Fruit fly (Drosophila melanogaster) whole organism, embryonic: Measurements from ENCODE around the gene tbrd-1.

Experiments used
- Aef1 ChIP-seq: fragments of 200-800 bp; sonication (Bioruptor generic); IDR thresholded peaks from 3 replicates; pipeline ENCODE4 v1.3.6; 2022; ENCODE audit warnings: missing biosample characterization, missing genetic modification characterization
- Antp ChIP-seq: fragments of 200-800 bp; sonication (Bioruptor generic); optimal IDR thresholded peaks from 3 replicates; lab custom pipeline; 2016; ENCODE audit warnings: missing biosample characterization, missing genetic modification characterization
- BtbVII ChIP-seq: fragments of 200-800 bp; sonication (Bioruptor generic); optimal IDR thresholded peaks from 3 replicates; lab custom pipeline; 2017; ENCODE audit warnings: missing biosample characterization, mild to moderate bottlenecking, missing genetic modification characterization
- CG1024 ChIP-seq: fragments of 200-800 bp; sonication (Bioruptor generic); IDR thresholded peaks from 2 replicates; pipeline ENCODE4 v1.3.6; 2022; ENCODE audit warnings: missing biosample characterization, missing genetic modification characterization
- CG10543 ChIP-seq: fragments of 200-800 bp; sonication (Bioruptor generic); optimal IDR thresholded peaks from 3 replicates; lab custom pipeline; 2017; ENCODE audit warnings: missing biosample characterization, mild to moderate bottlenecking, missing genetic modification characterization, moderate library complexity
- CG10654 ChIP-seq: fragments of 200-800 bp; sonication (Bioruptor generic); optimal IDR thresholded peaks from 2 replicates; lab custom pipeline; 2016; ENCODE audit warnings: missing biosample characterization, missing genetic modification characterization
- CG10979 ChIP-seq: fragments of 200-800 bp; sonication (Bioruptor generic); optimal IDR thresholded peaks from 2 replicates; lab custom pipeline; 2018; ENCODE audit warnings: missing biosample characterization, mild to moderate bottlenecking, missing genetic modification characterization, moderate library complexity
- CG14441 ChIP-seq: fragments of 200-800 bp; sonication (Bioruptor generic); IDR thresholded peaks from 2 replicates; pipeline ENCODE4 v1.3.6; 2022; ENCODE audit warnings: missing biosample characterization, missing genetic modification characterization
- CG15696 ChIP-seq: fragments of 200-800 bp; sonication (Bioruptor generic); optimal IDR thresholded peaks from 2 replicates; lab custom pipeline; 2019; ENCODE audit warnings: missing biosample characterization, mild to moderate bottlenecking, missing genetic modification characterization, moderate library complexity
- CG1792 ChIP-seq: fragments of 200-800 bp; sonication (Bioruptor generic); optimal IDR thresholded peaks from 2 replicates; lab custom pipeline; 2016; ENCODE audit warnings: missing biosample characterization, missing genetic modification characterization
- CG2678 ChIP-seq: fragments of 200-800 bp; sonication (Bioruptor generic); optimal IDR thresholded peaks from 3 replicates; lab custom pipeline; 2019; ENCODE audit warnings: missing biosample characterization, mild to moderate bottlenecking, missing genetic modification characterization, moderate library complexity
- CG31224 ChIP-seq: fragments of 200-800 bp; sonication (Bioruptor generic); IDR thresholded peaks from 2 replicates; pipeline ENCODE4 v1.3.6; 2022; ENCODE audit warnings: missing biosample characterization, missing genetic modification characterization
- CG32767 ChIP-seq: fragments of 200-800 bp; sonication (Bioruptor generic); IDR thresholded peaks from 2 replicates; pipeline ENCODE4 v1.3.6; 2022; ENCODE audit warnings: missing biosample characterization, missing genetic modification characterization
- CG4360 ChIP-seq: fragments of 200-800 bp; sonication (Bioruptor generic); IDR thresholded peaks from 2 replicates; pipeline ENCODE4 v1.3.6; 2022; ENCODE audit warnings: missing biosample characterization, missing genetic modification characterization
- CG8924 ChIP-seq: fragments of 200-800 bp; optimal IDR thresholded peaks from 3 replicates; lab custom pipeline; 2019; ENCODE audit warnings: missing biosample characterization, mild to moderate bottlenecking, missing genetic modification characterization, moderate library complexity
- CG9797 ChIP-seq: fragments of 200-800 bp; sonication (Bioruptor generic); optimal IDR thresholded peaks from 3 replicates; lab custom pipeline; 2018; ENCODE audit warnings: missing biosample characterization, mild to moderate bottlenecking, missing genetic modification characterization
- CG9932 ChIP-seq: fragments of 200-800 bp; sonication (Bioruptor generic); IDR thresholded peaks from 2 replicates; pipeline ENCODE4 v1.3.6; 2022; ENCODE audit warnings: missing biosample characterization, missing genetic modification characterization
- D19B ChIP-seq: fragments of 200-800 bp; sonication (Bioruptor generic); optimal IDR thresholded peaks from 2 replicates; lab custom pipeline; 2017; ENCODE audit warnings: missing biosample characterization, mild to moderate bottlenecking, missing genetic modification characterization
- Doc2 ChIP-seq: fragments of 200-800 bp; sonication (Bioruptor generic); IDR thresholded peaks from 2 replicates; pipeline ENCODE4 v1.3.6; 2022; ENCODE audit warnings: missing biosample characterization, missing genetic modification characterization
- H15 ChIP-seq: fragments of 200-800 bp; sonication (Bioruptor generic); IDR thresholded peaks from 3 replicates; pipeline ENCODE4 v1.3.6; 2022; ENCODE audit warnings: missing biosample characterization, missing genetic modification characterization
- HmgZ ChIP-seq: fragments of 200-800 bp; sonication (Bioruptor generic); optimal IDR thresholded peaks from 2 replicates; lab custom pipeline; 2018; ENCODE audit warnings: missing biosample characterization, mild to moderate bottlenecking, missing genetic modification characterization
- Hr51 ChIP-seq, 2 experiments: fragments of 200-800 bp; sonication (Bioruptor generic); optimal IDR thresholded peaks; 2 replicates in 1 of 2; 3 replicates in 1 of 2; lab custom pipeline; 2016 to 2018; ENCODE audit warnings: missing biosample characterization in 2 of 2, missing genetic modification characterization in 2 of 2, mild to moderate bottlenecking in 1 of 2, moderate library complexity in 1 of 2
- NK7.1 ChIP-seq: fragments of 200-800 bp; sonication (Bioruptor generic); optimal IDR thresholded peaks from 3 replicates; lab custom pipeline; 2016; ENCODE audit warnings: missing biosample characterization, missing genetic modification characterization
- Neu2 ChIP-seq: fragments of 200-800 bp; sonication (Bioruptor generic); optimal IDR thresholded peaks from 3 replicates; lab custom pipeline; 2016; ENCODE audit warnings: missing biosample characterization, missing genetic modification characterization, borderline replicate concordance
- Nf-YB ChIP-seq: fragments of 200-800 bp; sonication (Bioruptor generic); optimal IDR thresholded peaks from 3 replicates; lab custom pipeline; 2019; ENCODE audit warnings: missing biosample characterization, mild to moderate bottlenecking, missing genetic modification characterization, moderate library complexity
- Optix ChIP-seq: fragments of 200-800 bp; sonication (Bioruptor generic); IDR thresholded peaks from 3 replicates; pipeline ENCODE4 v1.3.6; 2022; ENCODE audit warnings: missing biosample characterization, missing genetic modification characterization
- Poxn ChIP-seq: fragments of 200-800 bp; sonication (Bioruptor generic); IDR thresholded peaks from 2 replicates; pipeline ENCODE4 v1.3.6; 2022; ENCODE audit warnings: missing biosample characterization, missing genetic modification characterization
- Side ChIP-seq: fragments of 200-800 bp; sonication (Bioruptor generic); optimal IDR thresholded peaks from 2 replicates; lab custom pipeline; 2016; ENCODE audit warnings: missing biosample characterization, missing genetic modification characterization
- Sry-β ChIP-seq: fragments of 200-800 bp; sonication (Bioruptor generic); optimal IDR thresholded peaks from 2 replicates; lab custom pipeline; 2018; ENCODE audit warnings: missing biosample characterization, mild to moderate bottlenecking, missing genetic modification characterization, moderate library complexity
- Vsx1 ChIP-seq: fragments of 200-800 bp; sonication (Bioruptor generic); optimal IDR thresholded peaks from 2 replicates; lab custom pipeline; 2017; ENCODE audit warnings: missing biosample characterization, mild to moderate bottlenecking, missing genetic modification characterization, missing genetic modification reagents
- Xrp1 ChIP-seq: fragments of 200-800 bp; sonication (Bioruptor generic); IDR thresholded peaks from 2 replicates; pipeline ENCODE4 v1.3.6; 2022; ENCODE audit warnings: missing biosample characterization, missing genetic modification characterization
- ab ChIP-seq: fragments of 200-800 bp; sonication (Bioruptor generic); optimal IDR thresholded peaks from 2 replicates; lab custom pipeline; 2016; ENCODE audit warnings: missing biosample characterization, missing genetic modification characterization
- bsh ChIP-seq, 2 experiments: fragments of 200-800 bp; sonication (Bioruptor generic); optimal IDR thresholded peaks; 2 replicates each; lab custom pipeline; 2017 to 2018; ENCODE audit warnings: mild to moderate bottlenecking in 2 of 2, missing biosample characterization in 2 of 2, missing genetic modification characterization in 2 of 2, moderate library complexity in 1 of 2
- cas ChIP-seq: fragments of 200-800 bp; sonication (Bioruptor generic); IDR thresholded peaks from 2 replicates; pipeline ENCODE4 v1.3.6; 2022; ENCODE audit warnings: missing biosample characterization, missing genetic modification characterization
- chif ChIP-seq, 2 experiments: fragments of 200-800 bp; sonication (Bioruptor generic); optimal IDR thresholded peaks; 3 replicates each; lab custom pipeline; 2016; ENCODE audit warnings: missing biosample characterization in 2 of 2, missing genetic modification characterization in 2 of 2
- crol ChIP-seq: fragments of 200-800 bp; sonication (Bioruptor generic); IDR thresholded peaks from 2 replicates; pipeline ENCODE4 v1.3.6; 2022; ENCODE audit warnings: missing biosample characterization, missing genetic modification characterization
- da ChIP-seq: fragments of 200-800 bp; sonication (Bioruptor generic); optimal IDR thresholded peaks from 2 replicates; lab custom pipeline; 2016; ENCODE audit warnings: missing biosample characterization, missing genetic modification characterization
- klu ChIP-seq: fragments of 200-800 bp; sonication (Bioruptor generic); IDR thresholded peaks from 2 replicates; pipeline ENCODE4 v1.3.6; 2022; ENCODE audit warnings: missing biosample characterization, missing genetic modification characterization
- lola ChIP-seq, 3 experiments: fragments of >200 bp in 2 of 3; fragments of 200-800 bp in 1 of 3; sonication (Bioruptor generic) in 1 of 3; optimal IDR thresholded peaks; 2 replicates each; lab custom pipeline; 2017 to 2019; ENCODE audit warnings: missing biosample characterization in 3 of 3, missing genetic modification characterization in 3 of 3, mild to moderate bottlenecking in 1 of 3, moderate library complexity in 1 of 3
- nom ChIP-seq: fragments of 200-800 bp; sonication (Bioruptor generic); optimal IDR thresholded peaks from 2 replicates; lab custom pipeline; 2017; ENCODE audit warnings: missing biosample characterization, missing genetic modification characterization, mild to moderate bottlenecking, moderate library complexity, missing genetic modification reagents
- phol ChIP-seq: fragments of 200-800 bp; sonication (Bioruptor generic); optimal IDR thresholded peaks from 3 replicates; lab custom pipeline; 2018; ENCODE audit warnings: missing biosample characterization, mild to moderate bottlenecking, missing genetic modification characterization, moderate library complexity
- pita ChIP-seq: fragments of 200-800 bp; sonication (Bioruptor generic); optimal IDR thresholded peaks from 2 replicates; lab custom pipeline; 2017; ENCODE audit warnings: missing biosample characterization, mild to moderate bottlenecking, missing genetic modification characterization
- run ChIP-seq: fragments of 200-800 bp; sonication (Bioruptor generic); optimal IDR thresholded peaks from 3 replicates; lab custom pipeline; 2018; ENCODE audit warnings: missing biosample characterization, mild to moderate bottlenecking, missing genetic modification characterization
- sens ChIP-seq: fragments of 200-800 bp; sonication (Bioruptor generic); peaks from one replicate; lab custom pipeline; 2016; ENCODE audit warnings: missing biosample characterization, missing genetic modification characterization
- seq ChIP-seq: fragments of 200-800 bp; sonication (Bioruptor generic); IDR thresholded peaks from 2 replicates; pipeline ENCODE4 v1.3.6; 2022; ENCODE audit warnings: missing biosample characterization, missing genetic modification characterization
- sim ChIP-seq: fragments of 200-800 bp; sonication (Bioruptor generic); IDR thresholded peaks from 2 replicates; pipeline ENCODE4 v1.3.6; 2022; ENCODE audit warnings: missing biosample characterization, missing genetic modification characterization
- sug ChIP-seq: fragments of 200-800 bp; optimal IDR thresholded peaks from 2 replicates; lab custom pipeline; 2019; ENCODE audit warnings: missing biosample characterization, mild to moderate bottlenecking, missing genetic modification characterization, moderate library complexity
- tin ChIP-seq: fragments of 200-800 bp; sonication (Bioruptor generic); optimal IDR thresholded peaks from 3 replicates; lab custom pipeline; 2016; ENCODE audit warnings: missing biosample characterization, missing genetic modification characterization

Gene tbrd-1

DNA sequence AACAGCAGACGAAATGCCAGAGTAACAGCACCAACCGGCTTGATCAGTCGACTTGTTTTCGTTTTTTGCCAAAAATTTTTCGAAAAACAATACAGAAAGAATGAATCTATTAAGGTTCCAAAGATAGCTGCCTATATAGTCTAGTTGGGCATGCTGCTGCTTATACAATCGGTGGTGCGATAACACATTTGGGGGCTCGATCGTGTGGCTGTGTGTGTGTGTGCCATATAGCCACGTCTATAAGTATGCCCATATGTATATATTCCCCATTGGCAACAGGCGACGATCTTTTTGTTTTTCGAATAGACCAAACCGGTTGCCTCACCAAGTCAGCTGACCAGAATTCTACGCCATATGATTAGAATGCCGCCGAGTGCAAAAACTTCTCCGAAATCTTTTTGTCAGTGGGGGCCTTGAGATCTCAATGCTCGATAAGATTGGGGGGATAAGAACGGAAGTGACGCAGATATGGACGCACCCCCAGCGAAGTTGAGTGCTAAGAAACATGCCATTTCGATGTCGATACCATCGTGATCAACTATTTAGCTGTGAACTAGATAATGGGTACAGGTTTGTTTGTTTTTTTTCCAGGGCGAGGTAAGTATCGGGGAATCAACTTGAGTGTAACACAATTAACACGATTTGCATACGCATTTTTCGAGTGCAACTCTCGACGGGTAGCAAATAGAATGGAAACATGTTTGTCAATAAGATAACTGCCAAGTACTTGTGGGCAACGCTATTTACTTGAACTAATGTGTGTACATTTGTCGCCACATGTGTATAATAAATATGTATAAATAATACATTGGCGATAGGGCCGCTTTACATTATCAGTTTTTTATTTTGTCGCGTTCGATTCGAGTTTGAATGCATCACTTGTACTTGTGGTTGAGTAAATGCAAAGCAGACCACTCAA lies 46.8 kb upstream of the tbrd-1 start:
- peak; percentile 72 for TF ChIP-seq Side (GFP tag; lab: Kevin White, UChicago)
- peak; percentile 99 for TF ChIP-seq sug (tag; lab: Kevin White, UChicago)
- no peak for TF ChIP-seq Poxn (GFP tag; lab: Robert Waterston, UW)
- TF ChIP-seq CG9797 (GFP tag; lab: Kevin White, UChicago) = peak; percentile 26
- TF ChIP-seq Xrp1 (GFP tag; lab: Robert Waterston, UW) = peak; percentile 95
- TF ChIP-seq CG2678 (tag; lab: Kevin White, UChicago) = peak; percentile 88
- peak; percentile 57 for TF ChIP-seq CG10979
- peak; percentile 72 for TF ChIP-seq BtbVII (GFP tag; lab: Kevin White, UChicago)
- peak; percentile 48 for TF ChIP-seq D19B
- peak; percentile 71 for TF ChIP-seq CG32767 (GFP tag; lab: Robert Waterston, UW)
- peak; percentile 87 for TF ChIP-seq seq
- TF ChIP-seq klu = no peak
- TF ChIP-seq Doc2 (GFP tag; lab: Robert Waterston, UW) = no peak
- peak; percentile 39 to 40 for TF ChIP-seq Hr51 (GFP tag; optimal IDR thresholded peaks at IDR 0.05; lab: Kevin White, UChicago)
- TF ChIP-seq CG10654 (GFP tag; lab: Kevin White, UChicago) = peak; percentile 76
- TF ChIP-seq CG15696 (tag; lab: Kevin White, UChicago) = peak; percentile 93
- TF ChIP-seq tin = peak; percentile 34
- peak; percentile 90 for TF ChIP-seq CG10543 (GFP tag; lab: Kevin White, UChicago)
- TF ChIP-seq CG31224 (GFP tag; lab: Robert Waterston, UW) = no peak
- no peak for TF ChIP-seq Neu2
- TF ChIP-seq da (GFP tag; lab: Kevin White, UChicago) = no peak
- TF ChIP-seq H15 (GFP tag; lab: Robert Waterston, UW) = peak; percentile 66
- no peak for TF ChIP-seq ab (GFP tag; lab: Kevin White, UChicago)
- TF ChIP-seq Nf-YB (GFP tag; lab: Kevin White, UChicago) = peak; percentile 70
- peak; percentile 83; the same call in 1 of the 2 replicates for TF ChIP-seq CG1024 (GFP tag; lab: Robert Waterston, UW)
- TF ChIP-seq pita = no peak
- peak; percentile 90 for TF ChIP-seq HmgZ (tag; lab: Kevin White, UChicago)
- TF ChIP-seq Aef1 = no peak
- peak; percentile 3 for TF ChIP-seq Antp (GFP tag; lab: Kevin White, UChicago)
- TF ChIP-seq cas = peak; percentile 40; the same call in 1 of the 2 replicates
- TF ChIP-seq Vsx1 (GFP tag; lab: Kevin White, UChicago) = peak; percentile 95
- peak; percentile 98 for TF ChIP-seq sens (GFP tag; lab: Kevin White, UChicago)
- peak; percentile 77 for TF ChIP-seq CG4360 (GFP tag; lab: Robert Waterston, UW)
- peak; percentile 56 for TF ChIP-seq NK7.1 (GFP tag; lab: Kevin White, UChicago)
- peak; percentile 11 for TF ChIP-seq nom
- TF ChIP-seq bsh (GFP tag; optimal IDR thresholded peaks at IDR 0.05; lab: Kevin White, UChicago) = peak in 1 of 2 experiments; percentile 90
- peak; percentile 6 for TF ChIP-seq phol (tag; lab: Kevin White, UChicago)
- TF ChIP-seq CG1792 (GFP tag; lab: Kevin White, UChicago) = peak; percentile 62
- TF ChIP-seq CG8924 (tag; lab: Kevin White, UChicago) = peak; percentile 78
- TF ChIP-seq CG9932 (GFP tag; lab: Robert Waterston, UW) = peak; percentile 28; the same call in 1 of the 2 replicates
- TF ChIP-seq run (tag; lab: Kevin White, UChicago) = peak; percentile 71
- TF ChIP-seq lola (GFP tag; optimal IDR thresholded peaks at IDR 0.05; lab: Kevin White, UChicago) = peak in 1 of 3 experiments; percentile 82
- TF ChIP-seq sim (GFP tag; lab: Robert Waterston, UW) = peak; percentile 84
- TF ChIP-seq Sry-β (GFP tag; lab: Kevin White, UChicago) = peak; percentile 64
- TF ChIP-seq Optix (GFP tag; lab: Robert Waterston, UW) = peak; percentile 54; the same call in 1 of the 3 replicates
- TF ChIP-seq CG14441 (GFP tag; lab: Robert Waterston, UW) = peak; percentile 57
- no peak for TF ChIP-seq crol
- TF ChIP-seq chif (GFP tag; optimal IDR thresholded peaks at IDR 0.05; lab: Kevin White, UChicago) = peak; percentile 49 to 80
